Fruit fly (Drosophila melanogaster): ENCODE measurements around the gene JMJD7.

The JMJD7 gene

DNA sequence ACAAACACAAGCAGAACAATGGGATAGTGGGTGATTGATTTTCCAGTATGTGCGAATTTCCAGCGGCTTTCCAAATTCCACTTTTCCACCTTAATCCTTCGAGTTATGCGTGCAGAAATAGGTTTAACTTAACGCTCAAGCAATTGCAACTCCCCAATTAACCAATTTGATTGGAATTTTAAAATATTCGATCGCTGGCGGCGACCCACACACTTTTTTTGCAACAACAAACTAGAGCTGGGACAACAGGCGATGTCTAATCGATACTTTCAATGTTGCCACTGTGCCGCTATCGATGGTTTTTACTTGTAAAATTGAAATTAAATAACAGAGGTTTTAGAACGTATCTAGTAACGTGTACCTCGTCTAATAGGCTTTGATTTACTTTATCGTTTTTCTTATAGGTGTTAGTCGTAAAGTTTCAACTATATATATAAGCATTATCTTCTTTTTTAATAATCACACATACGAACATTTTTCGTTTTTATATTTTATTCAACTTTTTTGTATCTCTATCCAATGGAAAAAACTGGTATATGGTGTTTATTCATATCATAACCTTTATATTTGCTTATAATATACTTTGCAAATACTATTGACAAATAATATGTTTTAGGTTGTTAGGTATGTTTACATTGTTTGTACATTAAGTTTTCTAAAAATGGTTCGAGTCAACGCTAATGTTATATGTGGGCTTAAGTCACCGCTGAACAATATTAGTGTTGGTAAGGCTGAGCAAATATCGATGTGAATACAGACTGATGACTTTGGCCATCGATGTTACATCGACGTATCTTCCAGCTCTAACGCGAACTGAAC is 36.2 kb upstream of the JMJD7 start, which contains the start of the genes Abp1 and Tgi (continued):
- no peak for TF ChIP-seq twi (tag; optimal IDR thresholded peaks at IDR 0.05)
- TF ChIP-seq btn (GFP tag; optimal IDR thresholded peaks at IDR 0.05), result no peak
- no peak for TF ChIP-seq vfl (GFP tag; optimal IDR thresholded peaks at IDR 0.05)
- no peak for TF ChIP-seq Hey (tag; optimal IDR thresholded peaks at IDR 0.05)
- TF ChIP-seq CG13287 (GFP tag; IDR thresholded peaks at IDR 0.05; ENCODE audit: partially characterized antibody), result peak; percentile 80
- no peak for TF ChIP-seq Jarid2 (GFP tag; optimal IDR thresholded peaks at IDR 0.05)
- TF ChIP-seq Myb (GFP tag; optimal IDR thresholded peaks at IDR 0.05), result peak; percentile 38
- peak; percentile 95 for TF ChIP-seq amos (GFP tag; IDR thresholded peaks at IDR 0.05; ENCODE audit: partially characterized antibody)
- TF ChIP-seq kah (GFP tag; optimal IDR thresholded peaks at IDR 0.05), result no peak
- TF ChIP-seq wdn (GFP tag; IDR thresholded peaks at IDR 0.05), result no peak
- TF ChIP-seq CG6683 (GFP tag; optimal IDR thresholded peaks at IDR 0.05), result no peak
- no peak for TF ChIP-seq otp (GFP tag; IDR thresholded peaks at IDR 0.05)
- no peak for TF ChIP-seq ftz-f1 (GFP tag; optimal IDR thresholded peaks at IDR 0.05)
- peak; percentile 86 for TF ChIP-seq Ets65A (GFP tag)
- TF ChIP-seq CG6813 (GFP tag; optimal IDR thresholded peaks at IDR 0.05), result no peak
- TF ChIP-seq pros (GFP tag; optimal IDR thresholded peaks at IDR 0.05), result no peak
- TF ChIP-seq pfk (GFP tag; optimal IDR thresholded peaks at IDR 0.05), result no peak
- TF ChIP-seq CG30431 (GFP tag; optimal IDR thresholded peaks at IDR 0.05), result no peak
- TF ChIP-seq peb (GFP tag; IDR thresholded peaks at IDR 0.05), result no peak
- peak; percentile 91 for TF ChIP-seq bbx (GFP tag; IDR thresholded peaks at IDR 0.05; ENCODE audit: partially characterized antibody)
- peak; percentile 37 for TF ChIP-seq fu2 (GFP tag; optimal IDR thresholded peaks at IDR 0.05)
- TF ChIP-seq cg (GFP tag; optimal IDR thresholded peaks at IDR 0.05), result peak; percentile 69
- peak; percentile 13 for TF ChIP-seq CG1602 (GFP tag; optimal IDR thresholded peaks at IDR 0.05)
- TF ChIP-seq sd (tag; optimal IDR thresholded peaks at IDR 0.05), result no peak
- peak; percentile 73 for TF ChIP-seq zen2 (GFP tag; IDR thresholded peaks at IDR 0.05; ENCODE audit: partially characterized antibody)
- no peak for TF ChIP-seq Oaz (GFP tag; IDR thresholded peaks at IDR 0.05)
- no peak for TF ChIP-seq CG8765 (GFP tag; IDR thresholded peaks at IDR 0.05)
- TF ChIP-seq H2.0 (GFP tag; IDR thresholded peaks at IDR 0.05), result no peak
- TF ChIP-seq zen (tag; optimal IDR thresholded peaks at IDR 0.05), result peak; percentile 41
- TF ChIP-seq corto (GFP tag; optimal IDR thresholded peaks at IDR 0.05), result no peak
- TF ChIP-seq CG1233 (GFP tag; optimal IDR thresholded peaks at IDR 0.05), result no peak
- no peak for TF ChIP-seq nau (GFP tag; optimal IDR thresholded peaks at IDR 0.05)
- TF ChIP-seq Dip2 (GFP tag; IDR thresholded peaks at IDR 0.05), result no peak
- peak; percentile 80 for TF ChIP-seq CG4617 (GFP tag; optimal IDR thresholded peaks at IDR 0.05; ENCODE audit: borderline replicate concordance)
- peak; percentile 71 for TF ChIP-seq CG12659 (GFP tag; optimal IDR thresholded peaks at IDR 0.05)
- TF ChIP-seq E2f1 (GFP tag; IDR thresholded peaks at IDR 0.05), result no peak
- TF ChIP-seq BtbVII (GFP tag; optimal IDR thresholded peaks at IDR 0.05), result no peak
- TF ChIP-seq abd-A (tag; optimal IDR thresholded peaks at IDR 0.05), result no peak
- no peak for TF ChIP-seq CG32772 (GFP tag; IDR thresholded peaks at IDR 0.05)
- peak; percentile 89 for TF ChIP-seq Opbp (GFP tag; IDR thresholded peaks at IDR 0.05; ENCODE audit: partially characterized antibody)
- no peak for TF ChIP-seq CG2889 (GFP tag; IDR thresholded peaks at IDR 0.05)
- TF ChIP-seq CG14014 (GFP tag; IDR thresholded peaks at IDR 0.05), result no peak
- TF ChIP-seq CG6791 (GFP tag; IDR thresholded peaks at IDR 0.05; ENCODE audit: partially characterized antibody), result peak; percentile 90
- TF ChIP-seq Dfd (GFP tag; optimal IDR thresholded peaks at IDR 0.05), result no peak
- TF ChIP-seq Eip74EF (GFP tag; optimal IDR thresholded peaks at IDR 0.05), result no peak
- TF ChIP-seq CG10267 (tag; optimal IDR thresholded peaks at IDR 0.05), result peak; percentile 93
- TF ChIP-seq CG2120 (GFP tag; optimal IDR thresholded peaks at IDR 0.05), result peak; percentile 71
- TF ChIP-seq CG9876 (GFP tag; optimal IDR thresholded peaks at IDR 0.05), result peak; percentile 44
- TF ChIP-seq ab (GFP tag; optimal IDR thresholded peaks at IDR 0.05), result no peak

Data from whole organism, embryonic.